Fruit fly (Drosophila melanogaster) whole organism, wandering third instar larva: ENCODE measurements around the gene CG8861.

Source experiments
- Abd-B ChIP-seq: fragments of >200 bp; optimal IDR thresholded peaks from 2 replicates; lab custom pipeline; 2017; ENCODE audit warnings: missing biosample characterization, missing genetic modification characterization
- CG32264 ChIP-seq: fragments of 200-800 bp; sonication (Bioruptor generic); optimal IDR thresholded peaks from 2 replicates; lab custom pipeline; 2016; ENCODE audit warnings: missing biosample characterization, missing genetic modification characterization
- CG9705 ChIP-seq: fragments of 200-800 bp; sonication (Bioruptor generic); optimal IDR thresholded peaks from 2 replicates; lab custom pipeline; 2018; ENCODE audit warnings: missing biosample characterization, mild to moderate bottlenecking, missing genetic modification characterization
- CrebA ChIP-seq: fragments of 200-800 bp; sonication (Bioruptor generic); optimal IDR thresholded peaks from 2 replicates; lab custom pipeline; 2016; ENCODE audit warnings: missing biosample characterization, mild to moderate bottlenecking, missing genetic modification characterization, borderline replicate concordance
- Dfd ChIP-seq: fragments of >200 bp; optimal IDR thresholded peaks from 2 replicates; lab custom pipeline; 2017; ENCODE audit warnings: missing biosample characterization, missing genetic modification characterization
- Dif ChIP-seq: fragments of 200-275, 200-300 bp; sonication (Bioruptor generic); optimal IDR thresholded peaks from 2 replicates; lab custom pipeline; 2018; ENCODE audit warnings: missing biosample characterization, missing genetic modification characterization; ENCODE audit not compliant: partially characterized antibody
- GATAd ChIP-seq: sonication (Bioruptor generic); optimal IDR thresholded peaks from 2 replicates; lab custom pipeline; 2016; ENCODE audit warnings: missing biosample characterization, missing genetic modification characterization
- HLH106 ChIP-seq: fragments of 200-800 bp; optimal IDR thresholded peaks from 3 replicates; lab custom pipeline; 2019; ENCODE audit warnings: missing biosample characterization, mild to moderate bottlenecking, missing genetic modification characterization, moderate library complexity
- Hnf4 ChIP-seq: fragments of 200-800 bp; sonication (Bioruptor generic); optimal IDR thresholded peaks from 2 replicates; lab custom pipeline; 2016; ENCODE audit warnings: missing biosample characterization, mild to moderate bottlenecking, missing genetic modification characterization
- Hr78 ChIP-seq: fragments of >200 bp; optimal IDR thresholded peaks from 2 replicates; lab custom pipeline; 2017; ENCODE audit warnings: missing biosample characterization, missing genetic modification characterization
- Hr83 ChIP-seq: fragments of 200-300 bp; sonication (Bioruptor generic); optimal IDR thresholded peaks from 2 replicates; lab custom pipeline; 2016; ENCODE audit warnings: missing biosample characterization, mild to moderate bottlenecking, missing genetic modification characterization, moderate library complexity; ENCODE audit not compliant: poor library complexity, severe bottlenecking
- Jra ChIP-seq: sonication (Bioruptor generic); optimal IDR thresholded peaks from 2 replicates; lab custom pipeline; 2016; ENCODE audit warnings: missing biosample characterization, missing genetic modification characterization
- Mio ChIP-seq: sonication (Bioruptor generic); optimal IDR thresholded peaks from 2 replicates; lab custom pipeline; 2016; ENCODE audit warnings: missing biosample characterization, missing genetic modification characterization
- Myc ChIP-seq: fragments of >200 bp; optimal IDR thresholded peaks from 2 replicates; lab custom pipeline; 2017
- N ChIP-seq: fragments of >200 bp; optimal IDR thresholded peaks from 2 replicates; lab custom pipeline; 2018; ENCODE audit warnings: missing biosample characterization, missing external identifiers, missing genetic modification characterization
- OdsH ChIP-seq: fragments of 200-800 bp; sonication (Bioruptor generic); optimal IDR thresholded peaks from 2 replicates; lab custom pipeline; 2016; ENCODE audit warnings: missing biosample characterization, mild to moderate bottlenecking, missing genetic modification characterization
- Rel ChIP-seq, 2 experiments: fragments of 200-800 bp; sonication (Bioruptor generic) in 1 of 2; optimal IDR thresholded peaks; 2 replicates in 1 of 2; 3 replicates in 1 of 2; lab custom pipeline; 2016 to 2019; ENCODE audit warnings: mild to moderate bottlenecking in 2 of 2, missing biosample characterization in 2 of 2, missing genetic modification characterization in 2 of 2, moderate library complexity in 1 of 2
- Sp1 ChIP-seq: fragments of 200-800 bp; sonication (Bioruptor generic); optimal IDR thresholded peaks from 3 replicates; lab custom pipeline; 2019; ENCODE audit warnings: missing biosample characterization, mild to moderate bottlenecking, missing genetic modification characterization, moderate library complexity
- Vsx2 ChIP-seq: fragments of 200-300, 225-300 bp; sonication (Bioruptor generic); optimal IDR thresholded peaks from 2 replicates; lab custom pipeline; 2018; ENCODE audit warnings: missing biosample characterization, missing genetic modification characterization; ENCODE audit not compliant: partially characterized antibody
- br ChIP-seq: fragments of 200-800 bp; sonication (Bioruptor generic); optimal IDR thresholded peaks from 2 replicates; lab custom pipeline; 2016; ENCODE audit warnings: missing biosample characterization, missing genetic modification characterization
- brk ChIP-seq: fragments of 200-800 bp; sonication (Bioruptor generic); optimal IDR thresholded peaks from 2 replicates; lab custom pipeline; 2016; ENCODE audit warnings: missing biosample characterization, mild to moderate bottlenecking, missing genetic modification characterization
- dl ChIP-seq, 2 experiments: fragments of 175-275, 200-275 bp in 1 of 2; fragments of 200-275 bp in 1 of 2; sonication (Bioruptor generic); optimal IDR thresholded peaks; lab custom pipeline; 2018; ENCODE audit warnings: mild to moderate bottlenecking in 2 of 2, missing biosample characterization in 2 of 2, missing genetic modification characterization in 2 of 2, moderate library complexity in 2 of 2; ENCODE audit not compliant: partially characterized antibody in 2 of 2, insufficient read depth in 1 of 2
- dmrt93B ChIP-seq: fragments of 200-800 bp; sonication (Bioruptor generic); optimal IDR thresholded peaks from 2 replicates; lab custom pipeline; 2018; ENCODE audit warnings: missing biosample characterization, mild to moderate bottlenecking, missing genetic modification characterization
- dsf ChIP-seq: sonication (Bioruptor generic); optimal IDR thresholded peaks from 2 replicates; lab custom pipeline; 2016; ENCODE audit warnings: missing biosample characterization, missing genetic modification characterization, borderline replicate concordance
- ey ChIP-seq: fragments of 200-800 bp; sonication (Bioruptor generic); optimal IDR thresholded peaks from 2 replicates; lab custom pipeline; 2016; ENCODE audit warnings: missing biosample characterization, missing genetic modification characterization
- foxo ChIP-seq, 2 experiments: fragments of 200-800 bp; sonication (Bioruptor generic); optimal IDR thresholded peaks; 2 replicates in 1 of 2; 3 replicates in 1 of 2; lab custom pipeline; 2016 to 2017; ENCODE audit warnings: missing biosample characterization in 2 of 2, missing genetic modification characterization in 2 of 2
- fru ChIP-seq: fragments of 200-800 bp; sonication (Bioruptor generic); optimal IDR thresholded peaks from 3 replicates; lab custom pipeline; 2016; ENCODE audit warnings: missing biosample characterization, mild to moderate bottlenecking, missing genetic modification characterization
- h ChIP-seq: fragments of 200-800 bp; sonication (Bioruptor generic); optimal IDR thresholded peaks from 3 replicates; lab custom pipeline; 2016; ENCODE audit warnings: missing biosample characterization, mild to moderate bottlenecking, missing genetic modification characterization
- jim ChIP-seq: fragments of 175-275, 200-325 bp; sonication (Bioruptor generic); optimal IDR thresholded peaks from 2 replicates; lab custom pipeline; 2016; ENCODE audit warnings: missing biosample characterization, mild to moderate bottlenecking, missing genetic modification characterization
- lola ChIP-seq: fragments of >200 bp; optimal IDR thresholded peaks from 2 replicates; lab custom pipeline; 2017; ENCODE audit warnings: missing biosample characterization, missing genetic modification characterization
- pan ChIP-seq: fragments of >200 bp; optimal IDR thresholded peaks from 2 replicates; lab custom pipeline; 2017
- psq ChIP-seq: fragments of 200-800 bp; sonication (Bioruptor generic); optimal IDR thresholded peaks from 3 replicates; lab custom pipeline; 2017; ENCODE audit warnings: missing biosample characterization, mild to moderate bottlenecking, missing genetic modification characterization, moderate library complexity
- rgr ChIP-seq: fragments of 200-800 bp; sonication (Bioruptor generic); optimal IDR thresholded peaks from 3 replicates; lab custom pipeline; 2016; ENCODE audit warnings: missing biosample characterization, mild to moderate bottlenecking, missing genetic modification characterization
- sage ChIP-seq: fragments of 200-800 bp; sonication (Bioruptor generic); optimal IDR thresholded peaks from 2 replicates; lab custom pipeline; 2016; ENCODE audit warnings: missing biosample characterization, mild to moderate bottlenecking, missing genetic modification characterization
- sv ChIP-seq: fragments of 200-800 bp; sonication (Bioruptor generic); optimal IDR thresholded peaks from 3 replicates; lab custom pipeline; 2016; ENCODE audit warnings: missing biosample characterization, missing genetic modification characterization
- tai ChIP-seq: sonication (Bioruptor generic); optimal IDR thresholded peaks from 2 replicates; lab custom pipeline; 2016; ENCODE audit warnings: missing biosample characterization, missing genetic modification characterization
- usp ChIP-seq: fragments of >200 bp; optimal IDR thresholded peaks from 2 replicates; lab custom pipeline; 2017; ENCODE audit warnings: missing biosample characterization, missing genetic modification characterization
- woc ChIP-seq: sonication (Bioruptor generic); optimal IDR thresholded peaks from 2 replicates; lab custom pipeline; 2016; ENCODE audit warnings: missing biosample characterization, mild to moderate bottlenecking, missing genetic modification characterization

The CG8861 gene

DNA sequence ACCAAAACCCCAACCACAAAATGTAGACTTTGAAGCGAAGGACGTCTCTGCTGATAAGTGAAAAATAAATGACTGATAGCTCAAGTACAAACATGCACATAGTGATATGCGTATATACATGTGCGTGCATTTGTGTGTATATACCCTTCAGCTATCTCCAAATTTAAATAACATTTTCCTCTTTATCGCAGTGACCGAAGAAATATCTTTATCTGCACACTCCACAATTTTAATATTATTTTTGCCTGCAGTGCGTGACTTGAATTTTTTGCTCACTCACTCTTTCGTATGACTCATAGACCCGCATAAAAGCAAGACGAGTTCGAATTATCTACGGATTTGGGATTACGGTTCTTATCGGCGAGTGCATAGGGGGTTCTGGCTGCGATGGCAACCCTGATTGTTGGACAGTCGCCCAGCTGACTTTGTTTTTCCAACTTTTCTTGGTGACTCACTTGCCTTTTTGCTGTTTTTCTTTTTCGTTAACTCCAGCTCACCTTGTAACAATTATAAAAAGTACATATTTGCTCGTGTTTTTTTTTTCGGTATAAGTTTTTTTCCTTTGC lies 14.8 kb upstream of the CG8861 start:
- TF ChIP-seq Hr83 (GFP tag; lab: Kevin White, UChicago) (peak; percentile 17), Jra (GFP tag; lab: Kevin White, UChicago) (peak; percentile 17), usp (GFP tag; lab: Kevin White, UChicago) (no peak)

DNA sequence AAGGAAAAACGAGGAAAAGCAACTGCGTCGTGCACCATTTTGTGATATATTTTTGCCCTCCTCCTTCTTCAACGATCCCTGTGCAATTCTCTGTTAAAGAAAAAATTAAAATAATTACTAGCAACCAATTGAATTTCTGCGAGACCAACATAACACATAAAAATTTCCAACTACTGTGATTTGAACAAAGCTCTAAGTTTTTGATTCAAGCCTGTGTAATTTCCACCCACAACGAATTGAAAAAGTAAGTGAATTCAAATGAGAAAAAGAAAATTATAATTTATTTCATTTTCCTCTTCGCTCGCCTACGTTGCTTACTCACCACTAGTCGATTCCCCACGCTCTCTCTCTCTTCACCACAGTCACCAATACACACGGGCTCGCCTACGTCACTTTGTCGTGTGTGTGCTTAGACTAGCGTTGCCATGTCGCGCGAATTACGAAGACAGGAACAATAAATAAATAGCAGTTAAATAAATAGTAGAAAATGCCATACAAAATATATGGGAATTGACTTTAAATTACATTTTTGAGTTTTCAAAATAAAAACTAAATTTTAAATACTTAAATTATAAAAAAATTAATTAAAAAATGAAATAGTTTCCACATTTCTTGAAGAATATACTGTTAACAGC lies 14.1 kb upstream of the CG8861 start:
- TF ChIP-seq Hr78 (GFP tag; lab: Kevin White, UChicago) (no peak), N (GFP tag; lab: Kevin White, UChicago) (no peak), sv (GFP tag; lab: Kevin White, UChicago) (peak; percentile 15), Myc (lab: Kevin White, UChicago) (peak; percentile 9), CG9705 (GFP tag; lab: Kevin White, UChicago) (no peak), HLH106 (tag; lab: Kevin White, UChicago) (peak; percentile 33), fru (GFP tag; lab: Kevin White, UChicago) (peak; percentile 37), GATAd (no peak), brk (GFP tag; lab: Kevin White, UChicago) (peak; percentile 76), Hnf4 (GFP tag; lab: Kevin White, UChicago) (peak; percentile 60), rgr (peak; percentile 72), woc (GFP tag; lab: Kevin White, UChicago) (peak; percentile 26), jim (GFP tag; lab: Kevin White, UChicago) (no peak), tai (GFP tag; lab: Kevin White, UChicago) (no peak), foxo (GFP tag; optimal IDR thresholded peaks at IDR 0.05; lab: Kevin White, UChicago) (peak; percentile 17 to 58), Dif (GFP tag; lab: Kevin White, UChicago) (peak; percentile 58), psq (GFP tag; lab: Kevin White, UChicago) (peak; percentile 66), h (GFP tag; lab: Kevin White, UChicago) (peak; percentile 67), Vsx2 (GFP tag; lab: Kevin White, UChicago) (no peak), ey (GFP tag; lab: Kevin White, UChicago) (peak; percentile 10), OdsH (GFP tag; lab: Kevin White, UChicago) (peak; percentile 18), CrebA (GFP tag; lab: Kevin White, UChicago) (peak; percentile 57), Rel (GFP tag; optimal IDR thresholded peaks at IDR 0.05; lab: Kevin White, UChicago) (no peak), Rel (tag; optimal IDR thresholded peaks at IDR 0.05; lab: Kevin White, UChicago) (no peak), Dfd (GFP tag; lab: Kevin White, UChicago) (no peak), br (peak; percentile 30), lola (no peak), Jra (GFP tag; lab: Kevin White, UChicago) (no peak), Sp1 (peak; percentile 63), sage (peak; percentile 58), Hr83 (GFP tag; lab: Kevin White, UChicago) (peak; percentile 85), dl (GFP tag; optimal IDR thresholded peaks at IDR 0.05; lab: Kevin White, UChicago; ENCODE audit: insufficient read depth in 1 of 2, partially characterized antibody in 2 of 2) (no peak), Mio (no peak)
- TF ChIP-seq, all 38 proteins: peak for 19

DNA sequence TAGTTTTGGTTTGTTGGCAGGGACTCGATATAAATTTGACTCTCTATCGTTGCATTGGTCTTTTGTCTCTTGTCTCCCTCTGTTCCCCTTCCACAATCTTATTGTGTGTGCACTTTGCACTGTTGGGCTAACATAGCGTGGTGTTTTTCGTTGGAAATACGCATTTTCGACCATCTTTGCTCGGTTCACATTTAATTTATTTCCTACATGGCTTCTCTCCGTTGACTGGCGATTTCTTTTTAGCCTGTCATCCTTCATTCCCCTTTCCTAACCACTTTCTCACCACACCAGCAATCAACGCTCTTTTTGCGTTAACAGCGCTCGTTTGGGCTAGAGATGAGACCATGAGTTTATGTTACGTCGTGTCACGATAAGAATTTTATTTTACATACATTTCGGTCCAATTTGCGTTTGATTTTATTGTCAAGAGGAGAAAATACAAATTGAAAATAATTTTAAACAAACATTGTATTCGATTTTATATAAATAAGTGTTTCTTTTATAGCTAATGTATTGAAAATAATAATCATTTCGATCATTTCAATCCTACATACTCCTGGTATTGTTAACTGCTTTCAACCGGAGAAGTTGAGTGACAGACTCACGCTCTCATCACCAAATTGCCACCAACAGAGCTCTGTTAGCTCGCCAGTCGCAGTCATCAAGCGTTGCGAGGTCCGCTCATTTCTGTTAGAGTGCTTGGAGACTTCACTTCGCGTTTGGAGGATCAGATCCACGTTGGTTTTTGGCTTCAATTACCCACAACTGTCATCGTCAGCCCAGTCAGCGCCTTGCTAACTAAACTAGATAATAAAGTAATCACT lies 13.1 kb upstream of the CG8861 start:
- TF ChIP-seq br (peak; percentile 88), usp (GFP tag; lab: Kevin White, UChicago) (no peak), Hr78 (GFP tag; lab: Kevin White, UChicago) (no peak), Mio (peak; percentile 59), Sp1 (peak; percentile 94), Vsx2 (GFP tag; lab: Kevin White, UChicago) (peak; percentile 14), N (GFP tag; lab: Kevin White, UChicago) (no peak), rgr (peak; percentile 89), sage (peak; percentile 86), GATAd (no peak), Hr83 (GFP tag; lab: Kevin White, UChicago) (peak; percentile 54), Abd-B (no peak), HLH106 (tag; lab: Kevin White, UChicago) (peak; percentile 89), ey (GFP tag; lab: Kevin White, UChicago) (peak; percentile 84), Dif (GFP tag; lab: Kevin White, UChicago) (peak; percentile 87), dmrt93B (peak; percentile 69), psq (GFP tag; lab: Kevin White, UChicago) (peak; percentile 83), sv (GFP tag; lab: Kevin White, UChicago) (peak; percentile 74), Hnf4 (GFP tag; lab: Kevin White, UChicago) (peak; percentile 71), brk (GFP tag; lab: Kevin White, UChicago) (peak; percentile 80), CG32264 (GFP tag; lab: Kevin White, UChicago) (peak; percentile 79), foxo (GFP tag; optimal IDR thresholded peaks at IDR 0.05; lab: Kevin White, UChicago) (peak; percentile 13 to 85), jim (GFP tag; lab: Kevin White, UChicago) (peak; percentile 42), pan (no peak), lola (no peak), Dfd (GFP tag; lab: Kevin White, UChicago) (no peak), fru (GFP tag; lab: Kevin White, UChicago) (peak; percentile 88), dsf (peak; percentile 43), tai (GFP tag; lab: Kevin White, UChicago) (peak; percentile 71)
